Fruit fly (Drosophila melanogaster) whole organism, embryonic: ENCODE measurements around the gene CG43094.

Source experiments
- bab2 ChIP-seq: fragments of 200-800 bp; sonication (Bioruptor generic); optimal IDR thresholded peaks from 2 replicates; lab custom pipeline; 2016; ENCODE audit warnings: missing biosample characterization, missing genetic modification characterization
- nom ChIP-seq: fragments of 200-800 bp; sonication (Bioruptor generic); optimal IDR thresholded peaks from 2 replicates; lab custom pipeline; 2017; ENCODE audit warnings: missing biosample characterization, missing genetic modification characterization, mild to moderate bottlenecking, moderate library complexity, missing genetic modification reagents
- scrt ChIP-seq: fragments of 200-800 bp; sonication (Bioruptor generic); optimal IDR thresholded peaks from 2 replicates; lab custom pipeline; 2018; ENCODE audit warnings: missing biosample characterization, mild to moderate bottlenecking, missing genetic modification characterization, moderate library complexity

DNA sequence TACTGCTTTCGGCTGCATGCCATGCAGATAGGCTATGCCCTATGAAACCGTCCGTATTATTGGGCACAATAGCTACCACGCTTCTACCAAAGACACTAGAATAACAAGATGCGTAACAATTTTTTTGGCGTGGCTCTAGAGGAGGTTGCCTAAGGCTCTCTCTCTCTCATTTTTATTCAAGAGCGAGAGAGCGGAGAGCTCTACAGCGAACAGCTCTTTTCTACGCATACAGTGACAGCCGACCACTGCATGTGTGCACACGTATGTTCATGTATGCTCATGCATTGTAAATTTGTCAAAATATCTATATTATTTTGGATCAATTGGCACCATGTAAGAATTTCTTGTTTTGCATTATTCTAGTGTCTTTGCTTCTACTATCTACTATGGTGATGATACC lies 37.8 kb downstream of the CG43094 start:
- TF ChIP-seq nom (GFP tag; lab: Kevin White, UChicago): no peak
- no peak for TF ChIP-seq scrt (GFP tag; lab: Kevin White, UChicago)
- no peak for TF ChIP-seq bab2 (GFP tag; lab: Kevin White, UChicago)
